Worm (Caenorhabditis elegans) whole organism, L3 larva: ENCODE data around the gene srh-276.

Experiments
- R02D3.7 ChIP-seq: fragments of 150-350 bp; optimal IDR thresholded peaks from 2 replicates; lab custom pipeline; 2014; ENCODE audit warnings: missing biosample characterization, missing genetic modification characterization
- ZK546.5 ChIP-seq: sonication (generic microtip); optimal IDR thresholded peaks from 2 replicates; lab custom pipeline; 2017; ENCODE audit warnings: missing biosample characterization, missing genetic modification characterization
- aly-2 ChIP-seq: fragments of 150-350 bp; optimal IDR thresholded peaks from 2 replicates; lab custom pipeline; 2014; ENCODE audit warnings: missing biosample characterization, missing genetic modification characterization
- ama-1 ChIP-seq: fragments of 150-350 bp; optimal IDR thresholded peaks from 2 replicates; lab custom pipeline; 2018
- ceh-16 ChIP-seq: sonication (generic microtip); optimal IDR thresholded peaks from 2 replicates; lab custom pipeline; 2017; ENCODE audit warnings: missing biosample characterization, missing genetic modification characterization
- ceh-28 ChIP-seq: fragments of 150-350 bp; optimal IDR thresholded peaks from 2 replicates; lab custom pipeline; 2014; ENCODE audit warnings: missing biosample characterization, missing genetic modification reagents, missing genetic modification characterization
- ceh-82 ChIP-seq: fragments of 150-350 bp; optimal IDR thresholded peaks from 2 replicates; lab custom pipeline; 2014; ENCODE audit warnings: missing biosample characterization, missing genetic modification characterization
- ceh-9 ChIP-seq: sonication (generic microtip); optimal IDR thresholded peaks from 2 replicates; lab custom pipeline; 2018; ENCODE audit warnings: missing biosample characterization, missing genetic modification characterization
- daf-12 ChIP-seq: fragments of 150-350 bp; optimal IDR thresholded peaks from 2 replicates; lab custom pipeline; 2014; ENCODE audit warnings: missing biosample characterization, missing genetic modification reagents, missing genetic modification characterization
- egl-27 ChIP-seq: sonication (generic microtip); optimal IDR thresholded peaks from 4 replicates; lab custom pipeline; 2017; ENCODE audit warnings: missing biosample characterization, missing genetic modification reagents, missing genetic modification characterization
- egl-5 ChIP-seq: fragments of 150-350 bp; optimal IDR thresholded peaks from 2 replicates; lab custom pipeline; 2017; ENCODE audit warnings: missing biosample characterization, missing genetic modification reagents, missing genetic modification characterization, inconsistent platforms
- elt-1 ChIP-seq: fragments of 150-350 bp; optimal IDR thresholded peaks from 2 replicates; lab custom pipeline; 2014; ENCODE audit warnings: missing biosample characterization, missing genetic modification characterization
- elt-2 ChIP-seq: sonication (generic microtip); optimal IDR thresholded peaks from 2 replicates; lab custom pipeline; 2016; ENCODE audit warnings: missing genetic modification reagents, mild to moderate bottlenecking, missing genetic modification characterization, missing compliant biosample characterization
- elt-3 ChIP-seq, 3 experiments: fragments of 150-350 bp in 1 of 3; sonication (generic microtip) in 2 of 3; optimal IDR thresholded peaks; 2 replicates in 2 of 3; 4 replicates in 1 of 3; lab custom pipeline; 2014 to 2017; ENCODE audit warnings: missing biosample characterization in 3 of 3, missing genetic modification characterization in 3 of 3
- eor-1 ChIP-seq, 2 experiments: fragments of 150-350 bp; optimal IDR thresholded peaks; 2 replicates each; lab custom pipeline; 2014 to 2018; ENCODE audit warnings: missing biosample characterization in 2 of 2, missing genetic modification characterization in 2 of 2
- fkh-10 ChIP-seq: sonication (generic microtip); optimal IDR thresholded peaks from 2 replicates; lab custom pipeline; 2017; ENCODE audit warnings: missing biosample characterization, missing genetic modification reagents, missing genetic modification characterization
- fkh-2 ChIP-seq: fragments of 150-350 bp; optimal IDR thresholded peaks from 2 replicates; lab custom pipeline; 2014; ENCODE audit warnings: missing biosample characterization, missing genetic modification reagents, missing genetic modification characterization
- fos-1 ChIP-seq: fragments of 150-350 bp; optimal IDR thresholded peaks from 2 replicates; lab custom pipeline; 2014; ENCODE audit warnings: missing biosample characterization, missing genetic modification characterization
- hmg-11 ChIP-seq: sonication (generic microtip); optimal IDR thresholded peaks from 2 replicates; lab custom pipeline; 2016; ENCODE audit warnings: missing genetic modification characterization, missing compliant biosample characterization
- jun-1 ChIP-seq: fragments of 150-350 bp; optimal IDR thresholded peaks from 2 replicates; lab custom pipeline; 2014; ENCODE audit warnings: missing biosample characterization, missing genetic modification reagents, missing genetic modification characterization
- lin-15B ChIP-seq: fragments of 150-350 bp; optimal IDR thresholded peaks from 2 replicates; lab custom pipeline; 2014; ENCODE audit warnings: missing biosample characterization, missing genetic modification characterization
- lin-39 ChIP-seq: fragments of 150-350 bp; optimal IDR thresholded peaks from 2 replicates; lab custom pipeline; 2018; ENCODE audit warnings: missing biosample characterization, missing genetic modification reagents, missing genetic modification characterization
- lsy-12 ChIP-seq: sonication (generic microtip); optimal IDR thresholded peaks from 2 replicates; lab custom pipeline; 2016; ENCODE audit warnings: mild to moderate bottlenecking, missing genetic modification characterization, missing compliant biosample characterization
- mdl-1 ChIP-seq: fragments of 150-350 bp; optimal IDR thresholded peaks from 2 replicates; lab custom pipeline; 2014; ENCODE audit warnings: missing biosample characterization, missing genetic modification characterization
- mml-1 ChIP-seq: fragments of 150-350 bp; sonication (generic microtip); optimal IDR thresholded peaks from 3 replicates; lab custom pipeline; 2014; ENCODE audit warnings: missing biosample characterization, missing genetic modification characterization
- nfya-1 ChIP-seq: sonication (generic microtip); optimal IDR thresholded peaks from 2 replicates; lab custom pipeline; 2017; ENCODE audit warnings: missing genetic modification characterization, mild to moderate bottlenecking, missing compliant biosample characterization, antibody characterized with exemption, moderate library complexity; ENCODE audit not compliant: insufficient read depth
- nhr-11 ChIP-seq: fragments of 150-350 bp; optimal IDR thresholded peaks from 2 replicates; lab custom pipeline; 2014; ENCODE audit warnings: missing biosample characterization, missing genetic modification characterization
- nhr-12 ChIP-seq: fragments of 150-350 bp; optimal IDR thresholded peaks from 2 replicates; lab custom pipeline; 2014; ENCODE audit warnings: missing biosample characterization, missing genetic modification characterization
- nhr-23 ChIP-seq: fragments of 150-350 bp; optimal IDR thresholded peaks from 2 replicates; lab custom pipeline; 2014; ENCODE audit warnings: missing biosample characterization, missing genetic modification reagents, missing genetic modification characterization
- nhr-237 ChIP-seq: fragments of 150-350 bp; optimal IDR thresholded peaks from 2 replicates; lab custom pipeline; 2014; ENCODE audit warnings: missing biosample characterization, missing genetic modification characterization
- nhr-25 ChIP-seq: sonication (generic microtip); optimal IDR thresholded peaks from 2 replicates; lab custom pipeline; 2017; ENCODE audit warnings: missing biosample characterization, missing genetic modification characterization
- nhr-28 ChIP-seq: fragments of 150-350 bp; optimal IDR thresholded peaks from 2 replicates; lab custom pipeline; 2014; ENCODE audit warnings: missing biosample characterization, missing genetic modification characterization
- nhr-43 ChIP-seq: sonication (generic microtip); optimal IDR thresholded peaks from 2 replicates; lab custom pipeline; 2016; ENCODE audit warnings: mild to moderate bottlenecking, missing genetic modification characterization, missing compliant biosample characterization; ENCODE audit not compliant: poor library complexity, severe bottlenecking
- nhr-67 ChIP-seq: fragments of 150-350 bp; optimal IDR thresholded peaks from 2 replicates; lab custom pipeline; 2014; ENCODE audit warnings: missing biosample characterization, missing genetic modification characterization
- nhr-76 ChIP-seq: fragments of 150-350 bp; sonication (generic microtip); optimal IDR thresholded peaks from 5 replicates; lab custom pipeline; 2014; ENCODE audit warnings: missing biosample characterization, missing genetic modification characterization
- nhr-77 ChIP-seq: fragments of 150-350 bp; optimal IDR thresholded peaks from 2 replicates; lab custom pipeline; 2014; ENCODE audit warnings: missing biosample characterization, missing genetic modification characterization
- pha-4 ChIP-seq: fragments of 150-350 bp; optimal IDR thresholded peaks from 2 replicates; lab custom pipeline; 2014; ENCODE audit warnings: missing biosample characterization, missing genetic modification reagents, missing genetic modification characterization
- pqm-1 ChIP-seq: fragments of 150-350 bp; optimal IDR thresholded peaks from 2 replicates; lab custom pipeline; 2017; ENCODE audit warnings: missing biosample characterization, missing genetic modification characterization, inconsistent platforms
- sea-2 ChIP-seq: fragments of 150-350 bp; sonication (generic microtip); optimal IDR thresholded peaks from 4 replicates; lab custom pipeline; 2014; ENCODE audit warnings: missing biosample characterization, missing genetic modification reagents, missing genetic modification characterization
- skn-1 ChIP-seq: fragments of 150-350 bp; optimal IDR thresholded peaks from 2 replicates; lab custom pipeline; 2014; ENCODE audit warnings: missing biosample characterization, missing genetic modification characterization
- snpc-4 ChIP-seq: fragments of 150-350 bp; optimal IDR thresholded peaks from 2 replicates; lab custom pipeline; 2014; ENCODE audit warnings: missing biosample characterization, missing genetic modification characterization
- tbx-2 ChIP-seq: sonication (generic microtip); optimal IDR thresholded peaks from 2 replicates; lab custom pipeline; 2016; ENCODE audit warnings: mild to moderate bottlenecking, missing genetic modification characterization, missing compliant biosample characterization
- unc-39 ChIP-seq: sonication (generic microtip); optimal IDR thresholded peaks from 4 replicates; lab custom pipeline; 2017; ENCODE audit warnings: missing biosample characterization, missing genetic modification characterization
- unc-62 ChIP-seq: fragments of 150-350 bp; sonication (generic microtip); optimal IDR thresholded peaks from 4 replicates; lab custom pipeline; 2014; ENCODE audit warnings: missing biosample characterization, missing genetic modification reagents, missing genetic modification characterization
- zag-1 ChIP-seq: fragments of 150-350 bp; optimal IDR thresholded peaks from 2 replicates; lab custom pipeline; 2014; ENCODE audit warnings: missing biosample characterization, missing genetic modification characterization
- ztf-11 ChIP-seq: fragments of 150-350 bp; optimal IDR thresholded peaks from 2 replicates; lab custom pipeline; 2014; ENCODE audit warnings: missing biosample characterization, missing genetic modification characterization
- ztf-4 ChIP-seq: fragments of 150-350 bp; optimal IDR thresholded peaks from 2 replicates; lab custom pipeline; 2014; ENCODE audit warnings: missing biosample characterization, missing genetic modification characterization

srh-276 gene

DNA sequence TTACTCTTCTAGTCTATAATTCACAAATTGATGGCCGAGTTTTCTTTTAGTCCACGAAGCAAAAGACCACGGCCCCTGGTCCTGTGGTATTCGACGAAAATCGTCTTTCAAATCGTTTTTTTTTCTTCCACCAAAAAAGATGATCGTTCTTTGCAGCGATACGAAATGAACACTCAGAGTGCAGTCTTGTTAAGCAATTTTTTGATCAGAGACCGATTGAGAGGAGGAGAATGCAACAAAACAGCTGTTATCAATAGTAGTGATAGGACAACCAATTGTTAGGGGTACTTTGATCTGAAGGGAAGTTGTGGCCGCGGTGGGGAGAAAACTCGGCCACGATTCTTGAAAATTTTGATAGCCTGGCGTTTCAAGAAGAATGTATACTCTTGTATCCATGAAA lies 34.8 kb downstream of the srh-276 start (continued):
- TF ChIP-seq unc-62 (GFP tag; lab: Kevin White, UChicago), result no peak
- TF ChIP-seq sea-2, result no peak
- no peak for TF ChIP-seq nhr-237 (tag; lab: Kevin White, UChicago)
- no peak for TF ChIP-seq aly-2 (tag; lab: Kevin White, UChicago)
- peak; percentile 27 for TF ChIP-seq ama-1 (lab: Kevin White, UChicago)
- no peak for TF ChIP-seq lin-15B
- TF ChIP-seq R02D3.7 (tag; lab: Kevin White, UChicago), result peak; percentile 37
- no peak for TF ChIP-seq nhr-77
- no peak for TF ChIP-seq fkh-2 (tag; lab: Kevin White, UChicago)
- TF ChIP-seq nhr-43 (tag; lab: Kevin White, UChicago), result peak; percentile 71
- TF ChIP-seq ceh-82, result no peak
- no peak for TF ChIP-seq nhr-28
- no peak for TF ChIP-seq lsy-12 (tag; lab: Kevin White, UChicago)
- TF ChIP-seq egl-5 (tag; lab: Kevin White, UChicago), result no peak
- TF ChIP-seq nhr-67 (tag; lab: Kevin White, UChicago), result no peak
- no peak for TF ChIP-seq lin-39 (tag; lab: Kevin White, UChicago)
- TF ChIP-seq nhr-25 (tag; lab: Kevin White, UChicago), result no peak
- no peak for TF ChIP-seq skn-1 (tag; lab: Kevin White, UChicago)

DNA sequence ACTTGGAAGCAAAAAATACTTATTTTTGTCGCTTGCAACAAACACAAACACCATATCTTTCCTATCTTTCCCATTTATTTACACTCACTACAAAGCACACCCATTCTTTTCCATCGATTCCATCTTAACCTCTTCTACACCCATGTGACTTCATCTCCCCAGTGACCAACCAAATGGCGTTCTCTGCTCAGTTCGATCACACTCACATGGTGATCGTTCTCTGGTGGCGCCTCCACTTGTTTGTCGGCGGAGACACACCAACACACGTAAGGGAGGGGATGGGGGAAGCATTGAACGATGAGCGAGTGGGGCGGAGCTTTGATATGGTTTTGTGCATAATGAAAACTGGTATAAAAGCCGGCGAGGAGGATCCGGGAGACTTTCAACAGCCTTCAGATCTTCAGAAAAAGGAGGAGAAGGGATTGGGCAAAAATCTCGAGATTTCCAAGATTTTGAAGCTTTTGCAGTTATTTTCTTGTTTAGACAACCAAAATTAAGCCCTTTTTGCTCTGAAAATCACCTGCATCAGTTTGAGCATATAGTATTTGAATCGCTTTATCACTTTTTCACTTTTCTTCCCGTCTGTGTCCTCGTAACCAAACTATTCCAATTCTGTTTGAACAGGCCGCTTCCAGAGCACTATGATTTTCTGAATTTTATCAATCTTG lies 37.5 kb downstream of the srh-276 start:
- TF ChIP-seq sea-2 (no peak), nhr-77 (no peak), nhr-28 (no peak), nhr-43 (tag; lab: Kevin White, UChicago) (peak; percentile 84), nhr-76 (tag; lab: Kevin White, UChicago) (no peak), nhr-23 (no peak), skn-1 (tag; lab: Kevin White, UChicago) (no peak), elt-3 (tag; optimal IDR thresholded peaks at IDR 0.05; lab: Kevin White, UChicago) (no peak), nhr-12 (no peak), eor-1 (tag; optimal IDR thresholded peaks at IDR 0.05; lab: Kevin White, UChicago) (no peak), jun-1 (tag; lab: Kevin White, UChicago) (peak; percentile 85), mdl-1 (tag; lab: Kevin White, UChicago) (peak; percentile 82), fkh-2 (tag; lab: Kevin White, UChicago) (no peak), ZK546.5 (no peak), lin-15B (peak; percentile 9), ama-1 (lab: Kevin White, UChicago) (peak; percentile 96), lin-39 (tag; lab: Kevin White, UChicago) (peak; percentile 96), ceh-28 (peak; percentile 40), daf-12 (no peak), nfya-1 (tag; lab: Kevin White, UChicago) (peak; percentile 82), R02D3.7 (tag; lab: Kevin White, UChicago) (no peak), ztf-4 (tag; lab: Kevin White, UChicago) (no peak), mml-1 (no peak), lsy-12 (tag; lab: Kevin White, UChicago) (no peak), ceh-82 (no peak), nhr-11 (tag; lab: Kevin White, UChicago) (peak; percentile 70), ztf-11 (tag; lab: Kevin White, UChicago) (no peak), unc-39 (tag; lab: Kevin White, UChicago) (no peak), elt-2 (tag; lab: Kevin White, UChicago) (peak; percentile 78), egl-5 (tag; lab: Kevin White, UChicago) (peak; percentile 86), fos-1 (no peak), unc-62 (GFP tag; lab: Kevin White, UChicago) (peak; percentile 19), ceh-16 (tag; lab: Kevin White, UChicago) (no peak), nhr-237 (tag; lab: Kevin White, UChicago) (no peak), fkh-10 (GFP tag; lab: Kevin White, UChicago) (no peak), egl-27 (no peak), pqm-1 (tag; lab: Kevin White, UChicago) (peak; percentile 94), snpc-4 (tag; lab: Kevin White, UChicago) (peak; percentile 82), ceh-9 (tag; lab: Kevin White, UChicago) (no peak), hmg-11 (tag; lab: Kevin White, UChicago) (peak; percentile 57), nhr-67 (tag; lab: Kevin White, UChicago) (no peak), pha-4 (tag; lab: Kevin White, UChicago) (peak; percentile 87), nhr-25 (tag; lab: Kevin White, UChicago) (no peak), aly-2 (tag; lab: Kevin White, UChicago) (no peak), tbx-2 (tag; lab: Kevin White, UChicago) (no peak), zag-1 (tag; lab: Kevin White, UChicago) (no peak), elt-1 (tag; lab: Kevin White, UChicago) (peak; percentile 77)
